Fruit fly (Drosophila melanogaster): Measurements from ENCODE around the gene Elp1.

Gene Elp1

dm6 chr3R:11657786-11658193, 7.0 kb downstream of the Elp1 start (continued):
- TF ChIP-seq pb (GFP tag; optimal IDR thresholded peaks at IDR 0.05) (peak; percentile 21), CG9215 (GFP tag; IDR thresholded peaks at IDR 0.05) (no peak), sna (GFP tag; IDR thresholded peaks at IDR 0.05; ENCODE audit: partially characterized antibody) (no peak), CG4328 (GFP tag; optimal IDR thresholded peaks at IDR 0.05) (no peak), pzg (GFP tag; optimal IDR thresholded peaks at IDR 0.05) (no peak), Doc3 (GFP tag; IDR thresholded peaks at IDR 0.05; ENCODE audit: partially characterized antibody) (no peak), danr (GFP tag; IDR thresholded peaks at IDR 0.05) (no peak), Dip3 (GFP tag; optimal IDR thresholded peaks at IDR 0.05) (peak; percentile 30), Aef1 (GFP tag; IDR thresholded peaks at IDR 0.05) (no peak), CG18599 (GFP tag; optimal IDR thresholded peaks at IDR 0.05) (peak; percentile 44), B-H2 (GFP tag; optimal IDR thresholded peaks at IDR 0.05) (no peak), CG10147 (GFP tag; optimal IDR thresholded peaks at IDR 0.05) (peak; percentile 19), ara (GFP tag; IDR thresholded peaks at IDR 0.05) (no peak), Chrac-16 (GFP tag; optimal IDR thresholded peaks at IDR 0.05) (peak; percentile 36), Kr (GFP tag; optimal IDR thresholded peaks at IDR 0.05) (no peak), CG4820 (GFP tag; optimal IDR thresholded peaks at IDR 0.05) (no peak), CG12071 (GFP tag; optimal IDR thresholded peaks at IDR 0.05) (no peak), Side (GFP tag; optimal IDR thresholded peaks at IDR 0.05) (peak; percentile 22), gfzf (GFP tag; optimal IDR thresholded peaks at IDR 0.05) (no peak), Jarid2 (GFP tag; optimal IDR thresholded peaks at IDR 0.05) (no peak), sens (GFP tag) (peak; percentile 81), jigr1 (GFP tag; IDR thresholded peaks at IDR 0.05) (no peak), CG14667 (GFP tag; IDR thresholded peaks at IDR 0.05) (no peak), Hr51 (GFP tag; optimal IDR thresholded peaks at IDR 0.05) (no peak), CG1602 (GFP tag; optimal IDR thresholded peaks at IDR 0.05) (no peak), Neu2 (GFP tag; optimal IDR thresholded peaks at IDR 0.05; ENCODE audit: borderline replicate concordance) (no peak), CG13287 (GFP tag; IDR thresholded peaks at IDR 0.05; ENCODE audit: partially characterized antibody) (no peak), slou (GFP tag; optimal IDR thresholded peaks at IDR 0.05) (no peak), Trl (optimal IDR thresholded peaks at IDR 0.05) (no peak), Trl (GFP tag; optimal IDR thresholded peaks at IDR 0.05) (peak; percentile 31), Fer1 (GFP tag; optimal IDR thresholded peaks at IDR 0.05) (no peak), CG2712 (tag; optimal IDR thresholded peaks at IDR 0.05) (peak; percentile 73), PHDP (tag; optimal IDR thresholded peaks at IDR 0.05) (peak; percentile 44), tll (GFP tag; optimal IDR thresholded peaks at IDR 0.05) (no peak), CG7745 (tag; optimal IDR thresholded peaks at IDR 0.05) (no peak), CG13894 (tag; optimal IDR thresholded peaks at IDR 0.05) (peak; percentile 68), Nf-YB (GFP tag; optimal IDR thresholded peaks at IDR 0.05) (peak; percentile 46), CG5180 (GFP tag; optimal IDR thresholded peaks at IDR 0.05) (no peak), CG42726 (GFP tag; IDR thresholded peaks at IDR 0.05; ENCODE audit: partially characterized antibody) (no peak), Mrtf (GFP tag; IDR thresholded peaks at IDR 0.05) (no peak), CG30431 (GFP tag; optimal IDR thresholded peaks at IDR 0.05) (no peak), disco-r (GFP tag; optimal IDR thresholded peaks at IDR 0.05) (no peak), CG4707 (GFP tag; optimal IDR thresholded peaks at IDR 0.05) (no peak), twi (tag; optimal IDR thresholded peaks at IDR 0.05) (no peak), CG4404 (GFP tag; IDR thresholded peaks at IDR 0.05) (peak; percentile 41), CG14710 (tag; optimal IDR thresholded peaks at IDR 0.05) (peak; percentile 4), abd-A (tag; optimal IDR thresholded peaks at IDR 0.05) (no peak), CG18764 (GFP tag; optimal IDR thresholded peaks at IDR 0.05) (no peak), CTCF (GFP tag; optimal IDR thresholded peaks at IDR 0.05) (no peak), ERR (GFP tag; optimal IDR thresholded peaks at IDR 0.05) (no peak), CG2875 (GFP tag; optimal IDR thresholded peaks at IDR 0.05) (no peak)
